Worm (Caenorhabditis elegans) whole organism, late embryonic: ENCODE data around the gene T06D8.9.

Experiments used
- K02D7.2 ChIP-seq: sonication (generic microtip); optimal IDR thresholded peaks from 2 replicates; lab custom pipeline; 2017; ENCODE audit warnings: mild to moderate bottlenecking, missing genetic modification characterization, missing compliant biosample characterization
- K09A11.1 ChIP-seq: sonication (generic microtip); optimal IDR thresholded peaks from 2 replicates; lab custom pipeline; 2017; ENCODE audit warnings: antibody characterized with exemption, mild to moderate bottlenecking, missing genetic modification characterization, missing compliant biosample characterization; ENCODE audit not compliant: insufficient read depth
- ama-1 ChIP-seq: fragments of 150-350 bp; optimal IDR thresholded peaks from 2 replicates; lab custom pipeline; 2014
- ceh-14 ChIP-seq: sonication (generic microtip); optimal IDR thresholded peaks from 2 replicates; lab custom pipeline; 2016; ENCODE audit warnings: missing genotype, missing genetic modification characterization, missing compliant biosample characterization
- ceh-19 ChIP-seq: fragments of 200-800 bp; sonication (Bioruptor generic); optimal IDR thresholded peaks from 2 replicates; lab custom pipeline; 2018; ENCODE audit warnings: mild to moderate bottlenecking, missing genetic modification characterization, missing compliant biosample characterization
- ceh-31 ChIP-seq: sonication (generic microtip); optimal IDR thresholded peaks from 2 replicates; lab custom pipeline; 2016; ENCODE audit warnings: missing genetic modification characterization, missing compliant biosample characterization
- ceh-48 ChIP-seq: sonication (generic microtip); optimal IDR thresholded peaks from 2 replicates; lab custom pipeline; 2016; ENCODE audit warnings: missing genetic modification characterization, inconsistent platforms, missing compliant biosample characterization
- ceh-6 ChIP-seq: fragments of 200-800 bp; sonication (Bioruptor generic); optimal IDR thresholded peaks from 2 replicates; lab custom pipeline; 2018; ENCODE audit warnings: mild to moderate bottlenecking, missing genetic modification characterization, missing compliant biosample characterization
- che-1 ChIP-seq: sonication (generic microtip); optimal IDR thresholded peaks from 2 replicates; lab custom pipeline; 2016; ENCODE audit warnings: mild to moderate bottlenecking, missing genetic modification characterization, missing compliant biosample characterization
- dve-1 ChIP-seq: sonication (generic microtip); optimal IDR thresholded peaks from 2 replicates; lab custom pipeline; 2017; ENCODE audit warnings: antibody characterized with exemption, mild to moderate bottlenecking, missing genetic modification characterization, missing compliant biosample characterization
- elt-2 ChIP-seq: sonication (generic microtip); optimal IDR thresholded peaks from 2 replicates; lab custom pipeline; 2016; ENCODE audit warnings: missing genetic modification reagents, missing genetic modification characterization, missing compliant biosample characterization
- fax-1 ChIP-seq: sonication (generic microtip); optimal IDR thresholded peaks from 2 replicates; lab custom pipeline; 2016; ENCODE audit warnings: missing genotype, missing genetic modification characterization, missing compliant biosample characterization
- fkh-10 ChIP-seq: fragments of 150-350 bp; optimal IDR thresholded peaks from 2 replicates; lab custom pipeline; 2014; ENCODE audit warnings: missing biosample characterization, missing genetic modification reagents, missing genetic modification characterization
- hlh-13 ChIP-seq: fragments of 200-800 bp; sonication (Bioruptor generic); optimal IDR thresholded peaks from 2 replicates; lab custom pipeline; 2018; ENCODE audit warnings: mild to moderate bottlenecking, missing genetic modification characterization, missing compliant biosample characterization
- hlh-30 ChIP-seq: sonication (generic microtip); optimal IDR thresholded peaks from 2 replicates; lab custom pipeline; 2017; ENCODE audit warnings: antibody characterized with exemption, missing genetic modification characterization, missing compliant biosample characterization; ENCODE audit not compliant: insufficient read depth
- hlh-6 ChIP-seq: sonication (generic microtip); optimal IDR thresholded peaks from 2 replicates; lab custom pipeline; 2016; ENCODE audit warnings: missing genotype, missing genetic modification characterization, missing compliant biosample characterization
- hlh-8 ChIP-seq: sonication (generic microtip); optimal IDR thresholded peaks from 2 replicates; lab custom pipeline; 2016; ENCODE audit warnings: missing genotype, missing genetic modification characterization, missing compliant biosample characterization
- lim-6 ChIP-seq: sonication (generic microtip); optimal IDR thresholded peaks from 2 replicates; lab custom pipeline; 2016; ENCODE audit warnings: missing genetic modification characterization, missing compliant biosample characterization
- mec-3 ChIP-seq: sonication (generic microtip); optimal IDR thresholded peaks from 2 replicates; lab custom pipeline; 2016; ENCODE audit warnings: borderline replicate concordance, missing genetic modification characterization, missing compliant biosample characterization
- nfya-1 ChIP-seq: sonication (generic microtip); optimal IDR thresholded peaks from 2 replicates; lab custom pipeline; 2017; ENCODE audit warnings: missing genetic modification characterization, mild to moderate bottlenecking, missing compliant biosample characterization, antibody characterized with exemption, moderate library complexity
- nhr-11 ChIP-seq: fragments of 150-350 bp; optimal IDR thresholded peaks from 2 replicates; lab custom pipeline; 2014; ENCODE audit warnings: missing biosample characterization, missing genetic modification characterization
- nhr-232 ChIP-seq: sonication (generic microtip); optimal IDR thresholded peaks from 2 replicates; lab custom pipeline; 2016; ENCODE audit warnings: missing genetic modification characterization, missing compliant biosample characterization
- odd-2 ChIP-seq: sonication (generic microtip); optimal IDR thresholded peaks from 2 replicates; lab custom pipeline; 2017; ENCODE audit warnings: antibody characterized with exemption, mild to moderate bottlenecking, missing genetic modification characterization, missing compliant biosample characterization
- pax-1 ChIP-seq: fragments of 150-350 bp; optimal IDR thresholded peaks from 2 replicates; lab custom pipeline; 2014; ENCODE audit warnings: missing biosample characterization, missing genetic modification characterization
- pha-2 ChIP-seq: sonication (generic microtip); optimal IDR thresholded peaks from 2 replicates; lab custom pipeline; 2017; ENCODE audit warnings: mild to moderate bottlenecking, missing genetic modification characterization, missing compliant biosample characterization
- pha-4 ChIP-seq: fragments of 150-350 bp; optimal IDR thresholded peaks from 2 replicates; lab custom pipeline; 2018; ENCODE audit warnings: missing biosample characterization, missing genetic modification reagents, missing genetic modification characterization
- pqm-1 ChIP-seq: sonication (generic microtip); optimal IDR thresholded peaks from 2 replicates; lab custom pipeline; 2016; ENCODE audit warnings: missing genetic modification characterization, missing compliant biosample characterization
- rnt-1 ChIP-seq: sonication (generic microtip); optimal IDR thresholded peaks from 2 replicates; lab custom pipeline; 2016; ENCODE audit warnings: missing genetic modification characterization, missing compliant biosample characterization
- sox-2 ChIP-seq: fragments of 200-800 bp; sonication (Bioruptor generic); IDR thresholded peaks from 2 replicates; pipeline ENCODE4 v1.3.6; 2022; ENCODE audit warnings: missing genetic modification reagents, missing genetic modification characterization, missing compliant biosample characterization
- syd-9 ChIP-seq: sonication (generic microtip); optimal IDR thresholded peaks from 2 replicates; lab custom pipeline; 2016; ENCODE audit warnings: mild to moderate bottlenecking, missing genetic modification characterization, moderate library complexity, missing compliant biosample characterization
- tbx-2 ChIP-seq: sonication (generic microtip); optimal IDR thresholded peaks from 2 replicates; lab custom pipeline; 2016; ENCODE audit warnings: missing genetic modification characterization, missing compliant biosample characterization
- tbx-7 ChIP-seq: sonication (generic microtip); optimal IDR thresholded peaks from 2 replicates; lab custom pipeline; 2016; ENCODE audit warnings: missing genotype, missing genetic modification characterization, missing compliant biosample characterization
- unc-55 ChIP-seq: sonication (generic microtip); optimal IDR thresholded peaks from 2 replicates; lab custom pipeline; 2017; ENCODE audit warnings: missing biosample characterization, missing genetic modification reagents, missing genetic modification characterization

Gene T06D8.9

DNA sequence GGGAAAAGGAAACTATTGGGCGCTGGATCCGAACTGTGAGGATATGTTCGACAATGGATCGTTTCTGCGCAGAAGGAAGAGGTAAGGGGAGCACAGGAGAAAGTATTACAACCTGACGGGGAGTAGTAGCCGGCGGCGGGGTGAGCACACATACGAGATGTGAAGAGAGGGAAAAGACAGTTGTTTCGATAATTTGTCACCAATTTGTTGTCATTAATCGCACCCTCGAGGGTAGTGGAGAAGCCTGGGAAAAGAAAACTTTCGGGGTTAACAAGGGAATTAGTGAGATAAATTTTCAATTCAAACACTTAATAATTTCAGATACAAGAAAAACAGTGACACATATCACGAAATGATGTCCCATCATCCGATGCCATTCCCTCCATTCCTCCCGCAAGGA is 43.6 kb downstream of the T06D8.9 start:
- TF ChIP-seq unc-55 (peak; percentile 28), rnt-1 (tag; lab: Kevin White, UChicago) (no peak), tbx-2 (tag; lab: Kevin White, UChicago) (peak; percentile 6), lim-6 (no peak)

DNA sequence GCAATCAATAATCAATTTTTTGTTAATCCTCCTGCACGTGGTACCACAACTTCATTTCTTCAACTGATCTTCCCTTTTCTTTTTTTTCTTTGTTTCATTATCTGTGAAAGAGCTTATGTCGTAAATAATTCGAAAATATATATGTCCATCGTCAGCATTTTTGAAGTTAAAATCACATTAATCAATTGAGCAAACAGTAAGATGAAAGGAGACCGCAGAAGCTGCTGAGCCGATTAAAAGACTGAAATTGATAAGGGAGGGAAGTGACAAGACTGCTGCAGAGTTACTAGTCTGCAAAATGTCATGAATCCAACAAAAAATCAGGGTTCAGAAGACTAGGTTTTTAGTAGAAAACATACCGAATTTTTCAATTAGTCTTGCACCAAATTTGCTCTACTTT is 44.4 kb downstream of the T06D8.9 start:
- no peak for TF ChIP-seq ceh-14
- no peak for TF ChIP-seq pha-4 (tag; lab: Kevin White, UChicago)
- no peak for TF ChIP-seq nhr-11 (tag; lab: Kevin White, UChicago)
- no peak for TF ChIP-seq hlh-8 (tag; lab: Kevin White, UChicago)
- no peak for TF ChIP-seq lim-6
- TF ChIP-seq pax-1 (tag; lab: Kevin White, UChicago), result no peak
- no peak for TF ChIP-seq K02D7.2 (tag; lab: Kevin White, UChicago)
- TF ChIP-seq mec-3, result no peak
- TF ChIP-seq fax-1, result no peak

DNA sequence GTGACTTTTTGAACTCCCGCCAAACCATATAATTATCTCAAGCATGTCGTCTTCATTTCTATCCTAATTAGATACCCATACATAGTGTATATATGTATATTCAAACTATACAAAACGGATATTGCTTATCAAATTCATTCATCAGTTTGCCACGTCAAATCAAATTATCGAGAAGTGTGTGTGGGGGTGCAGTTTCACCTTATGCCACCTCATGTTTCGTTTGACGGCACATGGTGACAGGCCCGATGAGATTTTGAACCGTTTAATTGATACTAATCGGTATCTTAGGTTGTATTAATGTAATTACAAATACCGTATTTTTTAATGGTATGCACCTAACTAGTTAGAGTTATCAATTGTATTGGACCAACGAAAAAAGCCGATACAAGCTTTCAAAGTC is 45.3 kb downstream of the T06D8.9 start:
- TF ChIP-seq pha-2 (tag; lab: Kevin White, UChicago) (no peak), sox-2 (GFP tag; lab: Robert Waterston, UW) (no peak), fkh-10 (GFP tag; lab: Kevin White, UChicago) (no peak)

DNA sequence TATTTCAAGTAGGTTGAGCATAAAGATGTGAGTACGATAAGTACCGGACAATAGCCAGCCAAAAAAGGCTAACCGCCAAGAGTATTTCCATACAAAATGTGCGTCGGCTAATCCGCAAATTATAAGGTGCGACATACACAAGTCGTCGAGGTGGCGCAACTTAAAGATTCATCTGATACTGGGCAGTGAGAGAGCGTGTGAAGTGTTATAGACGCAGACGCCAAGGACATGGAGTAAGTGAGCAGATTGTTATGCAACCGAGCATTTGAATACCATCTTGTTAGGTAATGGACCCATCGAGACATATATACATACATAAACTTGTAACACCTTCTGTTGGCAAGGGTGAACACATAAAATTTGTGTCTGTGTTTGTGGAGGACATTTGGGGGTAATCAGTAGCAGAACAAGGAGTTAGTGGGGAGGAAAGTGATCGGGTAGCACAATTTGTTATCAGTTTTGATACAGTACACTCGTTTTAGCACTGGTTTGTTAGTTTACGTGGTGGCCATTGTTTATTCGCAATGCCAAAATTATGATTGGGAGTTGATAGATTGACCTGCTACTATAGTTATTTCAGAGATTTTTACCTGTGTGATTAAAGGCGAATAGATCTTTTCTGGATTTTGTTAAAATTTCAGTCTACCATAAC is 46.0 kb downstream of the T06D8.9 start:
- TF ChIP-seq dve-1 (tag; lab: Kevin White, UChicago) (no peak), ama-1 (lab: Kevin White, UChicago) (no peak), nfya-1 (tag; lab: Kevin White, UChicago) (no peak), ceh-31 (tag; lab: Kevin White, UChicago) (no peak), elt-2 (tag; lab: Kevin White, UChicago) (peak; percentile 36), tbx-7 (tag; lab: Kevin White, UChicago) (no peak), ceh-19 (GFP tag; lab: Kevin White, UChicago) (no peak), hlh-13 (GFP tag; lab: Kevin White, UChicago) (no peak), ceh-48 (tag; lab: Kevin White, UChicago) (no peak), ceh-6 (GFP tag; lab: Kevin White, UChicago) (no peak), pqm-1 (tag; lab: Kevin White, UChicago) (no peak), tbx-2 (tag; lab: Kevin White, UChicago) (peak; percentile 59), che-1 (no peak)
- TF ChIP-seq, all 69 proteins: peak for 2

ce11 chrII:11286445-11286844 is 47.0 kb downstream of the T06D8.9 start:
- TF ChIP-seq hlh-30 (tag; lab: Kevin White, UChicago) (no peak), nhr-232 (tag; lab: Kevin White, UChicago) (no peak), elt-2 (tag; lab: Kevin White, UChicago) (no peak), K09A11.1 (tag; lab: Kevin White, UChicago) (no peak), ceh-19 (GFP tag; lab: Kevin White, UChicago) (no peak)

- TF ChIP-seq tbx-2 (tag; lab: Kevin White, UChicago) (peak; percentile 59), hlh-6 (no peak), dve-1 (tag; lab: Kevin White, UChicago) (no peak), unc-55 (peak; percentile 75), syd-9 (tag; lab: Kevin White, UChicago) (no peak), odd-2 (tag; lab: Kevin White, UChicago) (no peak), fax-1 (no peak), ama-1 (lab: Kevin White, UChicago) (no peak), sox-2 (GFP tag; lab: Robert Waterston, UW) (no peak), K09A11.1 (tag; lab: Kevin White, UChicago) (no peak), elt-2 (tag; lab: Kevin White, UChicago) (peak; percentile 20)
Observed at ce11 chrII:11288148-11288547, 48.8 kb downstream of the T06D8.9 start.
